Fruit fly (Drosophila melanogaster) whole organism, embryonic: ENCODE data around the gene CG10700.

Experiments
- CG1024 ChIP-seq: fragments of 200-800 bp; sonication (Bioruptor generic); IDR thresholded peaks from 2 replicates; pipeline ENCODE4 v1.3.6; 2022; ENCODE audit warnings: missing biosample characterization, missing genetic modification characterization
- CG10267 ChIP-seq: fragments of 200-800 bp; sonication (Bioruptor generic); optimal IDR thresholded peaks from 2 replicates; lab custom pipeline; 2018; ENCODE audit warnings: missing biosample characterization, mild to moderate bottlenecking, missing genetic modification characterization, moderate library complexity
- CG10959 ChIP-seq: fragments of 200-800 bp; sonication (Bioruptor generic); IDR thresholded peaks from 2 replicates; pipeline ENCODE4 v1.3.6; 2022; ENCODE audit warnings: missing biosample characterization, missing genetic modification characterization
- CG11456 ChIP-seq: fragments of 200-800 bp; sonication (Bioruptor generic); IDR thresholded peaks from 3 replicates; pipeline ENCODE4 v1.3.6; 2022; ENCODE audit warnings: missing biosample characterization, missing genetic modification characterization
- CG11560 ChIP-seq: fragments of 200-800 bp; sonication (Bioruptor generic); IDR thresholded peaks from 3 replicates; pipeline ENCODE4 v1.3.6; 2022; ENCODE audit warnings: missing biosample characterization, missing genetic modification characterization
- CG12236 ChIP-seq: fragments of 200-800 bp; sonication (Bioruptor generic); optimal IDR thresholded peaks from 2 replicates; lab custom pipeline; 2016; ENCODE audit warnings: missing biosample characterization, missing genetic modification characterization
- CG13296 ChIP-seq: fragments of 200-800 bp; sonication (Bioruptor generic); optimal IDR thresholded peaks from 3 replicates; lab custom pipeline; 2018; ENCODE audit warnings: missing biosample characterization, mild to moderate bottlenecking, missing genetic modification characterization
- CG13424 ChIP-seq: fragments of 200-800 bp; sonication (Bioruptor generic); optimal IDR thresholded peaks from 2 replicates; lab custom pipeline; 2019; ENCODE audit warnings: missing biosample characterization, mild to moderate bottlenecking, missing genetic modification characterization, moderate library complexity
- CG14667 ChIP-seq: fragments of 200-800 bp; sonication (Bioruptor generic); IDR thresholded peaks from 2 replicates; pipeline ENCODE4 v1.3.6; 2022; ENCODE audit warnings: missing biosample characterization, missing genetic modification characterization
- CG14965 ChIP-seq: fragments of 200-800 bp; sonication (Bioruptor generic); optimal IDR thresholded peaks from 2 replicates; lab custom pipeline; 2016; ENCODE audit warnings: missing biosample characterization, missing genetic modification characterization, borderline replicate concordance
- CG1602 ChIP-seq: fragments of 200-800 bp; sonication (Bioruptor generic); optimal IDR thresholded peaks from 3 replicates; lab custom pipeline; 2016; ENCODE audit warnings: missing biosample characterization, missing genetic modification characterization
- CG16779 ChIP-seq: fragments of 200-800 bp; sonication (Bioruptor generic); IDR thresholded peaks from 2 replicates; pipeline ENCODE4 v1.3.6; 2022; ENCODE audit warnings: missing biosample characterization, missing genetic modification characterization
- CG16863 ChIP-seq: fragments of 200-800 bp; sonication (Bioruptor generic); optimal IDR thresholded peaks from 3 replicates; lab custom pipeline; 2016; ENCODE audit warnings: missing biosample characterization, missing genetic modification characterization
- CG17186 ChIP-seq: fragments of 200-800 bp; sonication (Bioruptor generic); optimal IDR thresholded peaks from 3 replicates; lab custom pipeline; 2017; ENCODE audit warnings: missing biosample characterization, missing genetic modification reagents, missing genetic modification characterization
- CG2120 ChIP-seq: fragments of 200-800 bp; sonication (Bioruptor generic); optimal IDR thresholded peaks from 3 replicates; lab custom pipeline; 2016; ENCODE audit warnings: missing biosample characterization, missing genetic modification characterization
- CG2129 ChIP-seq: fragments of 200-800 bp; sonication (Bioruptor generic); IDR thresholded peaks from 2 replicates; pipeline ENCODE4 v1.3.6; 2022; ENCODE audit warnings: missing biosample characterization, missing genetic modification characterization; ENCODE audit not compliant: partially characterized antibody
- CG2202 ChIP-seq: fragments of 200-800 bp; sonication (Bioruptor generic); optimal IDR thresholded peaks from 2 replicates; lab custom pipeline; 2018; ENCODE audit warnings: missing biosample characterization, mild to moderate bottlenecking, missing genetic modification characterization
- CG30403 ChIP-seq: fragments of 200-800 bp; sonication (Bioruptor generic); optimal IDR thresholded peaks from 3 replicates; lab custom pipeline; 2016; ENCODE audit warnings: missing biosample characterization, missing genetic modification characterization
- CG30431 ChIP-seq: fragments of 200-800 bp; sonication (Bioruptor generic); optimal IDR thresholded peaks from 2 replicates; lab custom pipeline; 2017; ENCODE audit warnings: missing biosample characterization, missing genetic modification characterization
- CG42726 ChIP-seq: fragments of 200-800 bp; sonication (Bioruptor generic); IDR thresholded peaks from 2 replicates; pipeline ENCODE4 v1.3.6; 2022; ENCODE audit warnings: missing biosample characterization, missing genetic modification characterization; ENCODE audit not compliant: partially characterized antibody
- CG4328 ChIP-seq: fragments of 200-800 bp; sonication (Bioruptor generic); optimal IDR thresholded peaks from 3 replicates; lab custom pipeline; 2017; ENCODE audit warnings: missing biosample characterization, missing genetic modification reagents, missing genetic modification characterization
- CG5953 ChIP-seq: fragments of 200-800 bp; sonication (Bioruptor generic); IDR thresholded peaks from 2 replicates; pipeline ENCODE4 v1.3.6; 2022; ENCODE audit warnings: missing biosample characterization, missing genetic modification characterization
- CG9215 ChIP-seq: fragments of 200-800 bp; sonication (Bioruptor generic); IDR thresholded peaks from 2 replicates; pipeline ENCODE4 v1.3.6; 2022; ENCODE audit warnings: missing biosample characterization, missing genetic modification characterization
- CG9609 ChIP-seq: fragments of 200-800 bp; sonication (Bioruptor generic); optimal IDR thresholded peaks from 3 replicates; lab custom pipeline; 2016; ENCODE audit warnings: missing biosample characterization, missing genetic modification characterization
- Dek ChIP-seq: fragments of 200-800 bp; sonication (Bioruptor generic); optimal IDR thresholded peaks from 3 replicates; lab custom pipeline; 2019; ENCODE audit warnings: missing biosample characterization, mild to moderate bottlenecking, missing genetic modification characterization, moderate library complexity
- Dll ChIP-seq: fragments of 200-800 bp; sonication (Bioruptor generic); IDR thresholded peaks from 4 replicates; pipeline ENCODE4 v1.3.6; 2022; ENCODE audit warnings: missing biosample characterization, missing genetic modification characterization; ENCODE audit not compliant: partially characterized antibody
- Doc2 ChIP-seq: fragments of 200-800 bp; sonication (Bioruptor generic); IDR thresholded peaks from 2 replicates; pipeline ENCODE4 v1.3.6; 2022; ENCODE audit warnings: missing biosample characterization, missing genetic modification characterization
- Fer1 ChIP-seq: fragments of 200-800 bp; sonication (Bioruptor generic); optimal IDR thresholded peaks from 2 replicates; lab custom pipeline; 2017; ENCODE audit warnings: missing biosample characterization, mild to moderate bottlenecking, missing genetic modification characterization
- Hr78 ChIP-seq, 2 experiments: fragments of 200-800 bp in 1 of 2; fragments of >200 bp in 1 of 2; sonication (Bioruptor generic) in 1 of 2; optimal IDR thresholded peaks; 2 replicates each; lab custom pipeline; 2017 to 2019; ENCODE audit warnings: missing biosample characterization in 2 of 2, missing genetic modification characterization in 2 of 2, mild to moderate bottlenecking in 1 of 2, moderate library complexity in 1 of 2
- NfI ChIP-seq: fragments of 200-800 bp; sonication (Bioruptor generic); optimal IDR thresholded peaks from 3 replicates; lab custom pipeline; 2018; ENCODE audit warnings: missing biosample characterization, mild to moderate bottlenecking, missing genetic modification characterization, moderate library complexity
- Sin3A ChIP-seq: fragments of >200 bp; optimal IDR thresholded peaks from 2 replicates; lab custom pipeline; 2018
- ara ChIP-seq: fragments of 200-800 bp; sonication (Bioruptor generic); IDR thresholded peaks from 2 replicates; pipeline ENCODE4 v1.3.6; 2022; ENCODE audit warnings: missing biosample characterization, missing genetic modification characterization
- az2 ChIP-seq: fragments of 200-800 bp; sonication (Bioruptor generic); optimal IDR thresholded peaks from 3 replicates; lab custom pipeline; 2016; ENCODE audit warnings: missing biosample characterization, missing genetic modification characterization
- cad ChIP-seq: fragments of >200 bp; optimal IDR thresholded peaks from 2 replicates; lab custom pipeline; 2017; ENCODE audit warnings: missing biosample characterization, missing genetic modification characterization
- caup ChIP-seq: fragments of 200-800 bp; sonication (Bioruptor generic); optimal IDR thresholded peaks from 3 replicates; lab custom pipeline; 2017; ENCODE audit warnings: missing biosample characterization, mild to moderate bottlenecking, missing genetic modification characterization, moderate library complexity; ENCODE audit not compliant: severe bottlenecking
- ci ChIP-seq: fragments of 200-800 bp; sonication (Bioruptor generic); IDR thresholded peaks from 3 replicates; pipeline ENCODE4 v1.3.6; 2022; ENCODE audit warnings: missing biosample characterization, missing genetic modification characterization
- croc ChIP-seq: fragments of 200-800 bp; sonication (Bioruptor generic); conservative IDR thresholded peaks from 3 replicates; pipeline ENCODE4 v1.3.6; 2022; ENCODE audit warnings: missing biosample characterization, missing genetic modification characterization
- da ChIP-seq: fragments of 200-800 bp; sonication (Bioruptor generic); optimal IDR thresholded peaks from 2 replicates; lab custom pipeline; 2016; ENCODE audit warnings: missing biosample characterization, missing genetic modification characterization
- danr ChIP-seq: fragments of 200-800 bp; sonication (Bioruptor generic); IDR thresholded peaks from 2 replicates; pipeline ENCODE4 v1.3.6; 2022; ENCODE audit warnings: missing biosample characterization, missing genetic modification characterization
- dmrt99B ChIP-seq: fragments of 200-800 bp; sonication (Bioruptor generic); optimal IDR thresholded peaks from 2 replicates; lab custom pipeline; 2018; ENCODE audit warnings: missing biosample characterization, mild to moderate bottlenecking, missing genetic modification characterization, moderate library complexity
- dysf ChIP-seq: fragments of 200-800 bp; sonication (Bioruptor generic); IDR thresholded peaks from 3 replicates; pipeline ENCODE4 v1.3.6; 2022; ENCODE audit warnings: missing biosample characterization, missing genetic modification characterization
- eve ChIP-seq, 2 experiments: fragments of >200 bp; optimal IDR thresholded peaks; 2 replicates each; lab custom pipeline; 2017; ENCODE audit warnings: missing biosample characterization in 2 of 2, missing genetic modification characterization in 2 of 2
- fd96Cb ChIP-seq: fragments of 200-800 bp; sonication (Bioruptor generic); optimal IDR thresholded peaks from 2 replicates; lab custom pipeline; 2018; ENCODE audit warnings: missing biosample characterization, mild to moderate bottlenecking, missing genetic modification characterization, moderate library complexity
- fu2 ChIP-seq: fragments of 200-800 bp; sonication (Bioruptor generic); optimal IDR thresholded peaks from 2 replicates; lab custom pipeline; 2016; ENCODE audit warnings: missing biosample characterization, missing genetic modification characterization
- ind ChIP-seq: fragments of 200-800 bp; sonication (Bioruptor generic); optimal IDR thresholded peaks from 3 replicates; lab custom pipeline; 2016; ENCODE audit warnings: missing biosample characterization, missing genetic modification characterization
- oc ChIP-seq: fragments of 200-800 bp; sonication (Bioruptor generic); optimal IDR thresholded peaks from 2 replicates; lab custom pipeline; 2018; ENCODE audit warnings: missing biosample characterization, mild to moderate bottlenecking, missing genetic modification characterization, moderate library complexity
- run ChIP-seq: fragments of 200-800 bp; sonication (Bioruptor generic); optimal IDR thresholded peaks from 3 replicates; lab custom pipeline; 2018; ENCODE audit warnings: missing biosample characterization, mild to moderate bottlenecking, missing genetic modification characterization
- slou ChIP-seq: fragments of 200-800 bp; sonication (Bioruptor generic); optimal IDR thresholded peaks from 3 replicates; lab custom pipeline; 2016; ENCODE audit warnings: missing biosample characterization, missing genetic modification characterization
- sna ChIP-seq: fragments of 200-800 bp; sonication (Bioruptor generic); IDR thresholded peaks from 2 replicates; pipeline ENCODE4 v1.3.6; 2022; ENCODE audit warnings: missing biosample characterization, missing genetic modification characterization; ENCODE audit not compliant: partially characterized antibody
- toy ChIP-seq: fragments of 200-800 bp; sonication (Bioruptor generic); IDR thresholded peaks from 2 replicates; pipeline ENCODE4 v1.3.6; 2022; ENCODE audit warnings: missing biosample characterization, missing genetic modification characterization
- trh ChIP-seq: fragments of 200-800 bp; sonication (Bioruptor generic); optimal IDR thresholded peaks from 2 replicates; lab custom pipeline; 2016; ENCODE audit warnings: missing biosample characterization, missing genetic modification characterization
- z ChIP-seq: fragments of 200-800 bp; sonication (Bioruptor generic); IDR thresholded peaks from 3 replicates; pipeline ENCODE4 v1.3.6; 2022; ENCODE audit warnings: missing biosample characterization, missing genetic modification characterization

Gene CG10700

dm6 chr2L:19126888-19127287 lies 48.1 kb upstream of the CG10700 start (continued):
- TF ChIP-seq cad (no peak), CG11560 (no peak), sna (no peak), Dek (tag; lab: Kevin White, UChicago) (peak; percentile 73), ind (GFP tag; lab: Kevin White, UChicago) (no peak), NfI (peak; percentile 75), run (tag; lab: Kevin White, UChicago) (peak; percentile 9), CG13296 (GFP tag; lab: Kevin White, UChicago) (peak; percentile 78), croc (GFP tag; lab: Robert Waterston, UW) (peak; percentile 52; the same call in 2 of the 3 replicates), caup (GFP tag; lab: Kevin White, UChicago) (peak; percentile 58), CG14667 (GFP tag; lab: Robert Waterston, UW) (no peak), dmrt99B (tag; lab: Kevin White, UChicago) (no peak), CG4328 (GFP tag; lab: Kevin White, UChicago) (peak; percentile 77), CG16863 (GFP tag; lab: Kevin White, UChicago) (no peak), CG10959 (GFP tag; lab: Robert Waterston, UW) (no peak), fd96Cb (tag; lab: Kevin White, UChicago) (peak; percentile 30), CG17186 (GFP tag; lab: Kevin White, UChicago) (no peak), dysf (GFP tag; lab: Robert Waterston, UW) (peak; percentile 74; the same call in 2 of the 3 replicates), CG10267 (tag; lab: Kevin White, UChicago) (peak; percentile 73), CG13424 (tag; lab: Kevin White, UChicago) (peak; percentile 87), z (GFP tag; lab: Robert Waterston, UW) (no peak), CG42726 (GFP tag; lab: Robert Waterston, UW) (no peak), CG30403 (GFP tag; lab: Kevin White, UChicago) (peak; percentile 68), slou (no peak), Doc2 (no peak), CG30431 (GFP tag; lab: Kevin White, UChicago) (peak; percentile 7), CG14965 (GFP tag; lab: Kevin White, UChicago) (no peak), trh (GFP tag; lab: Kevin White, UChicago) (no peak), Hr78 (GFP tag; optimal IDR thresholded peaks at IDR 0.05; lab: Kevin White, UChicago) (no peak), eve (GFP tag; optimal IDR thresholded peaks at IDR 0.05; lab: Kevin White, UChicago) (no peak), oc (peak; percentile 33), CG12236 (no peak), CG2129 (no peak), CG2202 (tag; lab: Kevin White, UChicago) (no peak), ci (no peak), CG1602 (GFP tag; lab: Kevin White, UChicago) (peak; percentile 57), fu2 (GFP tag; lab: Kevin White, UChicago) (no peak), da (GFP tag; lab: Kevin White, UChicago) (no peak), CG9609 (GFP tag; lab: Kevin White, UChicago) (no peak), toy (GFP tag; lab: Robert Waterston, UW) (no peak), Sin3A (lab: Kevin White, UChicago) (no peak), ara (GFP tag; lab: Robert Waterston, UW) (no peak), CG9215 (GFP tag; lab: Robert Waterston, UW) (peak; percentile 58), CG1024 (GFP tag; lab: Robert Waterston, UW) (no peak), CG5953 (GFP tag; lab: Robert Waterston, UW) (no peak), CG2120 (peak; percentile 67), Fer1 (GFP tag; lab: Kevin White, UChicago) (peak; percentile 76), CG11456 (GFP tag; lab: Robert Waterston, UW) (no peak), az2 (peak; percentile 60), CG16779 (GFP tag; lab: Robert Waterston, UW) (no peak), danr (GFP tag; lab: Robert Waterston, UW) (0 out of 2 replicates have a peak, but pooled peaks have one; percentile 18), Dll (peak; percentile 53; the same call in 2 of the 4 replicates)
